Worm (Caenorhabditis elegans) whole organism, L1 larva: ENCODE measurements around the gene C36B7.6.

ENCODE experiments used
- C04F5.9 ChIP-seq: sonication (generic microtip); optimal IDR thresholded peaks from 2 replicates; lab custom pipeline; 2016; ENCODE audit warnings: missing genetic modification characterization, missing compliant biosample characterization
- C16A3.4 ChIP-seq: fragments of 150-350 bp; optimal IDR thresholded peaks from 2 replicates; lab custom pipeline; 2014; ENCODE audit warnings: missing biosample characterization, missing genetic modification characterization
- F16B12.6 ChIP-seq: fragments of 150-350 bp; optimal IDR thresholded peaks from 2 replicates; lab custom pipeline; 2014; ENCODE audit warnings: missing biosample characterization, missing genetic modification characterization
- Y116A8C.19 ChIP-seq: sonication (generic microtip); optimal IDR thresholded peaks from 2 replicates; lab custom pipeline; 2016; ENCODE audit warnings: missing compliant biosample characterization, missing genetic modification characterization, borderline replicate concordance
- aha-1 ChIP-seq: fragments of 150-350 bp; optimal IDR thresholded peaks from 2 replicates; lab custom pipeline; 2014; ENCODE audit warnings: missing biosample characterization, missing genetic modification characterization
- alr-1 ChIP-seq: fragments of 200-800 bp; sonication (Bioruptor generic); optimal IDR thresholded peaks from 2 replicates; lab custom pipeline; 2018; ENCODE audit warnings: borderline replicate concordance, mild to moderate bottlenecking, missing genetic modification characterization, missing compliant biosample characterization
- blmp-1 ChIP-seq: fragments of 150-350 bp; optimal IDR thresholded peaks from 2 replicates; lab custom pipeline; 2014; ENCODE audit warnings: missing biosample characterization, missing genetic modification characterization
- ceh-8 ChIP-seq: fragments of 200-800 bp; sonication (Bioruptor generic); optimal IDR thresholded peaks from 2 replicates; lab custom pipeline; 2018; ENCODE audit warnings: mild to moderate bottlenecking, missing genetic modification characterization, moderate library complexity, missing compliant biosample characterization
- ceh-82 ChIP-seq, 3 experiments: fragments of 150-350 bp in 1 of 3; sonication (generic microtip) in 2 of 3; optimal IDR thresholded peaks; 2 replicates each; lab custom pipeline; 2014 to 2017; ENCODE audit warnings: missing biosample characterization in 3 of 3, missing genetic modification characterization in 3 of 3
- ceh-88 ChIP-seq: fragments of 200-800 bp; sonication (Bioruptor generic); IDR thresholded peaks from 2 replicates; pipeline ENCODE4 v1.3.6; 2022; ENCODE audit warnings: missing genetic modification characterization, missing compliant biosample characterization
- dsc-1 ChIP-seq: sonication (generic microtip); optimal IDR thresholded peaks from 2 replicates; lab custom pipeline; 2016; ENCODE audit warnings: mild to moderate bottlenecking, missing genetic modification characterization, missing compliant biosample characterization
- egl-13 ChIP-seq: sonication (generic microtip); optimal IDR thresholded peaks from 2 replicates; lab custom pipeline; 2016; ENCODE audit warnings: missing genotype, missing genetic modification reagents, missing genetic modification characterization, missing compliant biosample characterization
- egl-27 ChIP-seq, 2 experiments: fragments of 150-350 bp in 1 of 2; sonication (generic microtip); optimal IDR thresholded peaks; 3 replicates each; lab custom pipeline; 2017 to 2018; ENCODE audit warnings: missing biosample characterization in 2 of 2, missing genetic modification characterization in 2 of 2, missing genetic modification reagents in 2 of 2
- elt-2 ChIP-seq: sonication (generic microtip); optimal IDR thresholded peaks from 2 replicates; lab custom pipeline; 2016; ENCODE audit warnings: missing genetic modification characterization, mild to moderate bottlenecking, inconsistent platforms, missing compliant biosample characterization, missing genetic modification reagents
- ets-5 ChIP-seq: fragments of 200-800 bp; sonication (Bioruptor generic); IDR thresholded peaks from 2 replicates; pipeline ENCODE4 v1.3.6; 2022; ENCODE audit warnings: missing genetic modification characterization, missing compliant biosample characterization
- fkh-4 ChIP-seq: sonication (generic microtip); optimal IDR thresholded peaks from 2 replicates; lab custom pipeline; 2016; ENCODE audit warnings: missing compliant biosample characterization, missing genetic modification characterization, borderline replicate concordance
- fos-1 ChIP-seq: fragments of 150-350 bp; optimal IDR thresholded peaks from 2 replicates; lab custom pipeline; 2014; ENCODE audit warnings: missing biosample characterization, missing genetic modification characterization
- grh-1 ChIP-seq: fragments of 200-800 bp; sonication (Bioruptor generic); IDR thresholded peaks from 2 replicates; pipeline ENCODE4 v1.3.6; 2022; ENCODE audit warnings: missing genetic modification reagents, missing genetic modification characterization, missing compliant biosample characterization
- hlh-17 ChIP-seq: fragments of 200-800 bp; sonication (Bioruptor generic); optimal IDR thresholded peaks from 2 replicates; lab custom pipeline; 2018; ENCODE audit warnings: missing genetic modification characterization, mild to moderate bottlenecking, missing compliant biosample characterization, moderate library complexity, borderline replicate concordance
- hpl-2 ChIP-seq: fragments of 150-350 bp; optimal IDR thresholded peaks from 2 replicates; lab custom pipeline; 2014; ENCODE audit warnings: missing biosample characterization, missing genetic modification reagents, missing genetic modification characterization
- irx-1 ChIP-seq: sonication (generic microtip); optimal IDR thresholded peaks from 2 replicates; lab custom pipeline; 2016; ENCODE audit warnings: missing genetic modification characterization, missing compliant biosample characterization
- isw-1 ChIP-seq: fragments of 200-800 bp; sonication (Bioruptor generic); IDR thresholded peaks from 2 replicates; pipeline ENCODE4 v1.3.6; 2022; ENCODE audit warnings: missing genetic modification characterization, missing compliant biosample characterization
- jun-1 ChIP-seq: fragments of 150-350 bp; optimal IDR thresholded peaks from 2 replicates; lab custom pipeline; 2014; ENCODE audit warnings: missing biosample characterization, missing genetic modification reagents, missing genetic modification characterization
- lin-35 ChIP-seq, 2 experiments: fragments of 150-350 bp; optimal IDR thresholded peaks; 2 replicates each; lab custom pipeline; 2014; ENCODE audit warnings: missing biosample characterization in 2 of 2, missing genetic modification characterization in 2 of 2, missing genetic modification reagents in 2 of 2
- lin-39 ChIP-seq: fragments of 150-350 bp; optimal IDR thresholded peaks from 2 replicates; lab custom pipeline; 2014; ENCODE audit warnings: missing biosample characterization, missing genetic modification reagents, missing genetic modification characterization
- mef-2 ChIP-seq: fragments of 150-350 bp; optimal IDR thresholded peaks from 2 replicates; lab custom pipeline; 2014; ENCODE audit warnings: missing biosample characterization, missing genetic modification characterization
- mep-1 ChIP-seq: fragments of 150-350 bp; optimal IDR thresholded peaks from 2 replicates; lab custom pipeline; 2014; ENCODE audit warnings: missing biosample characterization, missing genetic modification characterization
- nhr-11 ChIP-seq: fragments of 150-350 bp; optimal IDR thresholded peaks from 2 replicates; lab custom pipeline; 2014; ENCODE audit warnings: missing biosample characterization, missing genetic modification characterization
- nhr-20 ChIP-seq: sonication (generic microtip); optimal IDR thresholded peaks from 2 replicates; lab custom pipeline; 2016; ENCODE audit warnings: mild to moderate bottlenecking, missing genetic modification characterization, missing compliant biosample characterization
- nhr-237 ChIP-seq: fragments of 150-350 bp; optimal IDR thresholded peaks from 2 replicates; lab custom pipeline; 2014; ENCODE audit warnings: missing biosample characterization, missing genetic modification characterization
- nhr-28 ChIP-seq: fragments of 150-350 bp; optimal IDR thresholded peaks from 2 replicates; lab custom pipeline; 2014; ENCODE audit warnings: missing biosample characterization, missing genetic modification characterization
- nhr-47 ChIP-seq: sonication (generic microtip); optimal IDR thresholded peaks from 2 replicates; lab custom pipeline; 2016; ENCODE audit warnings: mild to moderate bottlenecking, missing genetic modification characterization, moderate library complexity, missing compliant biosample characterization
- nhr-71 ChIP-seq: sonication (generic microtip); optimal IDR thresholded peaks from 2 replicates; lab custom pipeline; 2016; ENCODE audit warnings: mild to moderate bottlenecking, missing genetic modification characterization, moderate library complexity, missing compliant biosample characterization
- nhr-76 ChIP-seq: sonication (generic microtip); optimal IDR thresholded peaks from 2 replicates; lab custom pipeline; 2017; ENCODE audit warnings: missing biosample characterization, missing genetic modification characterization
- nhr-84 ChIP-seq: sonication (generic microtip); optimal IDR thresholded peaks from 2 replicates; lab custom pipeline; 2017; ENCODE audit warnings: missing biosample characterization, missing genetic modification characterization
- nhr-90 ChIP-seq: sonication (generic microtip); optimal IDR thresholded peaks from 2 replicates; lab custom pipeline; 2016; ENCODE audit warnings: mild to moderate bottlenecking, missing genetic modification characterization, missing compliant biosample characterization; ENCODE audit not compliant: poor library complexity
- pag-3 ChIP-seq: sonication (generic microtip); optimal IDR thresholded peaks from 2 replicates; lab custom pipeline; 2017; ENCODE audit warnings: missing genetic modification characterization, mild to moderate bottlenecking, missing compliant biosample characterization, antibody characterized with exemption, borderline replicate concordance; ENCODE audit not compliant: insufficient read depth
- pax-3 ChIP-seq: fragments of 200-800 bp; sonication (Bioruptor generic); optimal IDR thresholded peaks from 2 replicates; lab custom pipeline; 2018; ENCODE audit warnings: mild to moderate bottlenecking, missing genetic modification characterization, moderate library complexity, missing compliant biosample characterization
- pqm-1 ChIP-seq: sonication (generic microtip); optimal IDR thresholded peaks from 3 replicates; lab custom pipeline; 2017; ENCODE audit warnings: missing biosample characterization, missing genetic modification characterization
- rnt-1 ChIP-seq: sonication (generic microtip); optimal IDR thresholded peaks from 2 replicates; lab custom pipeline; 2016; ENCODE audit warnings: mild to moderate bottlenecking, missing genetic modification characterization, moderate library complexity, missing compliant biosample characterization
- skn-1 ChIP-seq: fragments of 150-350 bp; optimal IDR thresholded peaks from 2 replicates; lab custom pipeline; 2014; ENCODE audit warnings: missing biosample characterization, missing genetic modification characterization
- snu-23 ChIP-seq: sonication (generic microtip); optimal IDR thresholded peaks from 2 replicates; lab custom pipeline; 2016; ENCODE audit warnings: missing genetic modification characterization, missing compliant biosample characterization
- sox-4 ChIP-seq: sonication (generic microtip); optimal IDR thresholded peaks from 2 replicates; lab custom pipeline; 2016; ENCODE audit warnings: missing genetic modification characterization, missing compliant biosample characterization
- tlp-1 ChIP-seq: fragments of 150-350 bp; optimal IDR thresholded peaks from 2 replicates; lab custom pipeline; 2014; ENCODE audit warnings: missing biosample characterization, missing genetic modification characterization
- unc-30 ChIP-seq: sonication (generic microtip); optimal IDR thresholded peaks from 2 replicates; lab custom pipeline; 2017; ENCODE audit warnings: missing biosample characterization, missing genetic modification characterization
- unc-62 ChIP-seq: fragments of 150-350 bp; optimal IDR thresholded peaks from 2 replicates; lab custom pipeline; 2014; ENCODE audit warnings: missing biosample characterization, missing genetic modification reagents, missing genetic modification characterization
- unc-86 ChIP-seq: sonication (generic microtip); optimal IDR thresholded peaks from 2 replicates; lab custom pipeline; 2016; ENCODE audit warnings: missing genetic modification characterization, missing compliant biosample characterization
- unc-98 ChIP-seq: fragments of 200-800 bp; sonication (Bioruptor generic); IDR thresholded peaks from 2 replicates; pipeline ENCODE4 v1.3.6; 2022; ENCODE audit warnings: missing genetic modification characterization, missing compliant biosample characterization
- vab-15 ChIP-seq: sonication (generic microtip); optimal IDR thresholded peaks from 2 replicates; lab custom pipeline; 2017; ENCODE audit warnings: missing genotype, mild to moderate bottlenecking, missing genetic modification characterization, missing compliant biosample characterization
- xbp-1 ChIP-seq: sonication (generic microtip); optimal IDR thresholded peaks from 2 replicates; lab custom pipeline; 2016; ENCODE audit warnings: missing genetic modification characterization, missing compliant biosample characterization
- zag-1 ChIP-seq: fragments of 150-350 bp; optimal IDR thresholded peaks from 2 replicates; lab custom pipeline; 2014; ENCODE audit warnings: missing biosample characterization, missing genetic modification characterization
- zip-4 ChIP-seq: fragments of 200-800 bp; sonication (Bioruptor generic); optimal IDR thresholded peaks from 2 replicates; lab custom pipeline; 2018; ENCODE audit warnings: mild to moderate bottlenecking, missing genetic modification characterization, moderate library complexity, missing compliant biosample characterization
- ztf-11 ChIP-seq, 2 experiments: sonication (generic microtip); optimal IDR thresholded peaks; 2 replicates each; lab custom pipeline; 2016 to 2017; ENCODE audit warnings: missing genetic modification characterization in 2 of 2, missing biosample characterization in 1 of 2, missing compliant biosample characterization in 1 of 2

C36B7.6 gene

DNA sequence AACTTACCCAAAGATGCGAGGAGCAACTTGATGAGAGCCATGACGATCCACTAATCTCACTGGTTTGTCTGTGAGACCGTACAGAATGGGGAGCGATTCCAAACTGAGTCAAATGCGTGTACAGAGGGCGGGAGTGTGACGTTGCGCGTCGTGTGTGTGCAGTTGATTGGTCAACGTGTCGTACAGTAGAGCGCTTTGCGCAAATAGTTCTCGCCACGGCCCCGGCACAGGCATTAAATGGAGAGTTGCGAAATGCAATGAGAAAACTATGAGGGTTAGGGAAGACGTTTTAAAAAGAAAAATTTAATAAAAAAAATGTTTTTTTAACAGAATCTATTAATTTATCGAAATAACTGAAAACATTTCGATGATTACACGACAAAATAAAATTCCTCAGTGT, 31.7 kb downstream of the C36B7.6 start, which contains the start of gene pdi-6:
Gene pdi-6, minus strand, starts transcription at position 164 of the 400 bp plus-strand sequence.
- TF ChIP-seq nhr-47, result peak; percentile 88
- TF ChIP-seq sox-4 (tag; lab: Kevin White, UChicago), result no peak
- TF ChIP-seq snu-23, result peak; percentile 90
- TF ChIP-seq dsc-1 (tag; lab: Kevin White, UChicago), result no peak
- peak in 1 of 2 experiments; percentile 75 for TF ChIP-seq egl-27 (tag; optimal IDR thresholded peaks at IDR 0.05; lab: Kevin White, UChicago)
- peak; percentile 15 for TF ChIP-seq aha-1 (tag; lab: Kevin White, UChicago)
- TF ChIP-seq rnt-1 (tag; lab: Kevin White, UChicago), result peak; percentile 96
- peak; percentile 6 for TF ChIP-seq Y116A8C.19 (tag; lab: Kevin White, UChicago)
- peak; percentile 81 for TF ChIP-seq elt-2 (tag; lab: Kevin White, UChicago)
- peak; percentile 70 for TF ChIP-seq nhr-237
- TF ChIP-seq xbp-1 (tag; lab: Kevin White, UChicago), result peak; percentile 100
- peak; percentile 74 for TF ChIP-seq irx-1 (tag; lab: Kevin White, UChicago)
- TF ChIP-seq zag-1 (tag; lab: Kevin White, UChicago), result no peak
- TF ChIP-seq egl-13, result peak; percentile 78
- TF ChIP-seq alr-1 (tag; lab: Kevin White, UChicago), result no peak
- TF ChIP-seq C16A3.4, result peak; percentile 92
- peak; percentile 81 for TF ChIP-seq zip-4 (GFP tag; lab: Kevin White, UChicago)
- peak; percentile 66 for TF ChIP-seq vab-15 (tag; lab: Kevin White, UChicago)
- TF ChIP-seq jun-1 (tag; lab: Kevin White, UChicago), result peak; percentile 89
- TF ChIP-seq nhr-71, result peak; percentile 94
- peak; percentile 89 for TF ChIP-seq grh-1 (GFP tag; lab: Robert Waterston, UW)
- no peak for TF ChIP-seq unc-62 (GFP tag; lab: Kevin White, UChicago)
- TF ChIP-seq nhr-28 (tag; lab: Kevin White, UChicago), result no peak
- TF ChIP-seq mep-1 (tag; lab: Kevin White, UChicago), result peak; percentile 91
- peak; percentile 84; the same call in 1 of the 2 replicates for TF ChIP-seq ceh-88 (GFP tag; lab: Robert Waterston, UW)
- peak; percentile 70 to 89 for TF ChIP-seq lin-35 (GFP tag; optimal IDR thresholded peaks at IDR 0.05; lab: Kevin White, UChicago)
- peak; percentile 74 for TF ChIP-seq nhr-76 (tag; lab: Kevin White, UChicago)
- no peak for TF ChIP-seq nhr-84 (tag; lab: Kevin White, UChicago)
- TF ChIP-seq isw-1 (GFP tag; lab: Robert Waterston, UW), result peak; percentile 81
- peak; percentile 54 for TF ChIP-seq unc-86 (tag; lab: Kevin White, UChicago)
- peak; percentile 85 to 91 (median 87) for TF ChIP-seq ceh-82 (tag; optimal IDR thresholded peaks at IDR 0.05; lab: Kevin White, UChicago)
- no peak for TF ChIP-seq ets-5
- no peak for TF ChIP-seq unc-30 (tag; lab: Kevin White, UChicago)
- TF ChIP-seq fkh-4 (tag; lab: Kevin White, UChicago), result peak; percentile 38
- peak; percentile 5 for TF ChIP-seq pqm-1 (tag; lab: Kevin White, UChicago)
- TF ChIP-seq F16B12.6 (tag; lab: Kevin White, UChicago), result peak; percentile 64
- peak; percentile 90 for TF ChIP-seq nhr-20 (tag; lab: Kevin White, UChicago)
- peak; percentile 60 for TF ChIP-seq unc-98 (GFP tag; lab: Robert Waterston, UW)
- TF ChIP-seq fos-1, result peak; percentile 55
- TF ChIP-seq tlp-1 (tag; lab: Kevin White, UChicago), result no peak
- peak; percentile 53 for TF ChIP-seq hpl-2 (GFP tag; lab: Kevin White, UChicago)
- TF ChIP-seq blmp-1 (tag; lab: Kevin White, UChicago), result peak; percentile 81
- peak; percentile 60 for TF ChIP-seq C04F5.9 (tag; lab: Kevin White, UChicago)
- peak; percentile 63 for TF ChIP-seq nhr-11
- peak; percentile 92 for TF ChIP-seq nhr-90 (tag; lab: Kevin White, UChicago)
- no peak for TF ChIP-seq hlh-17 (GFP tag; lab: Kevin White, UChicago)
- TF ChIP-seq lin-39 (tag; lab: Kevin White, UChicago), result peak; percentile 57
- peak; percentile 15 for TF ChIP-seq mef-2 (tag; lab: Kevin White, UChicago)
- TF ChIP-seq pag-3 (tag; lab: Kevin White, UChicago), result no peak
- peak; percentile 86 for TF ChIP-seq skn-1 (tag; lab: Kevin White, UChicago)
- peak in 1 of 2 experiments; percentile 81 for TF ChIP-seq ztf-11 (tag; optimal IDR thresholded peaks at IDR 0.05; lab: Kevin White, UChicago)
- TF ChIP-seq ceh-8 (GFP tag; lab: Kevin White, UChicago), result no peak
- TF ChIP-seq pax-3 (tag; lab: Kevin White, UChicago), result peak; percentile 81
